Fruit fly (Drosophila melanogaster) whole organism, pupa: Measurements from ENCODE around the gene SA2.

Experiments
- CG10348 ChIP-seq: fragments of 200-800 bp; sonication (Bioruptor generic); IDR thresholded peaks from 2 replicates; pipeline ENCODE4 v1.3.6; 2022; ENCODE audit warnings: missing biosample characterization, missing genetic modification characterization
- CG14655 ChIP-seq: fragments of 200-800 bp; sonication (Bioruptor generic); optimal IDR thresholded peaks from 3 replicates; lab custom pipeline; 2017; ENCODE audit warnings: mild to moderate bottlenecking, missing biosample characterization, missing genetic modification reagents, missing genetic modification characterization
- CG15710 ChIP-seq: fragments of 200-800 bp; sonication (Bioruptor generic); optimal IDR thresholded peaks from 2 replicates; lab custom pipeline; 2018; ENCODE audit warnings: missing biosample characterization, mild to moderate bottlenecking, missing genetic modification characterization, moderate library complexity
- CG17806 ChIP-seq: fragments of 200-800 bp; sonication (Bioruptor generic); optimal IDR thresholded peaks from 2 replicates; lab custom pipeline; 2018; ENCODE audit warnings: missing biosample characterization, mild to moderate bottlenecking, missing genetic modification characterization, moderate library complexity
- CG32121 ChIP-seq: fragments of 200-800 bp; sonication (Bioruptor generic); IDR thresholded peaks from 2 replicates; pipeline ENCODE4 v1.3.6; 2022; ENCODE audit warnings: missing biosample characterization, missing genetic modification characterization
- CG8159 ChIP-seq: fragments of 200-800 bp; sonication (Bioruptor generic); optimal IDR thresholded peaks from 3 replicates; lab custom pipeline; 2018; ENCODE audit warnings: missing biosample characterization, mild to moderate bottlenecking, missing genetic modification characterization, moderate library complexity
- Ets98B ChIP-seq: fragments of 200-800 bp; sonication (Bioruptor generic); IDR thresholded peaks from 2 replicates; pipeline ENCODE4 v1.3.6; 2022; ENCODE audit warnings: missing biosample characterization, missing genetic modification characterization
- Pif1A ChIP-seq: fragments of 200-800 bp; sonication (Bioruptor generic); optimal IDR thresholded peaks from 3 replicates; lab custom pipeline; 2016; ENCODE audit warnings: missing biosample characterization, missing genetic modification characterization
- Pif1B ChIP-seq: fragments of 200-800 bp; sonication (Bioruptor generic); optimal IDR thresholded peaks from 3 replicates; lab custom pipeline; 2016; ENCODE audit warnings: missing biosample characterization, missing genetic modification characterization
- Snoo ChIP-seq: fragments of 200-800 bp; sonication (Bioruptor generic); optimal IDR thresholded peaks from 3 replicates; lab custom pipeline; 2017; ENCODE audit warnings: missing biosample characterization, mild to moderate bottlenecking, missing genetic modification characterization, inconsistent platforms
- gl ChIP-seq: fragments of 200-800 bp; sonication (Bioruptor generic); optimal IDR thresholded peaks from 2 replicates; lab custom pipeline; 2018; ENCODE audit warnings: missing biosample characterization, mild to moderate bottlenecking, missing genetic modification characterization

dm6 chr3L:1394463-1394862 is 43.2 kb downstream of the SA2 start:
- TF ChIP-seq gl (tag; lab: Kevin White, UChicago) (no peak), CG10348 (GFP tag; lab: Robert Waterston, UW) (no peak), CG32121 (no peak), Snoo (no peak), Pif1A (no peak), CG15710 (tag; lab: Kevin White, UChicago) (no peak), Ets98B (GFP tag; lab: Robert Waterston, UW) (no peak), Pif1B (GFP tag; lab: Kevin White, UChicago) (no peak), CG14655 (GFP tag; lab: Kevin White, UChicago) (no peak), CG8159 (tag; lab: Kevin White, UChicago) (no peak), CG17806 (tag; lab: Kevin White, UChicago) (no peak)
